Fruit fly (Drosophila melanogaster) whole organism, embryonic: ENCODE data around the gene apolpp.

ENCODE experiments used
- CG10267 ChIP-seq: fragments of 200-800 bp; sonication (Bioruptor generic); optimal IDR thresholded peaks from 2 replicates; lab custom pipeline; 2018; ENCODE audit warnings: missing biosample characterization, mild to moderate bottlenecking, missing genetic modification characterization, moderate library complexity
- CG10321 ChIP-seq: fragments of 200-800 bp; sonication (Bioruptor generic); IDR thresholded peaks from 2 replicates; pipeline ENCODE4 v1.3.6; 2022; ENCODE audit warnings: missing biosample characterization, missing genetic modification characterization
- CG13123 ChIP-seq: fragments of 200-800 bp; sonication (Bioruptor generic); optimal IDR thresholded peaks from 2 replicates; lab custom pipeline; 2016; ENCODE audit warnings: missing biosample characterization, missing genetic modification characterization
- CG14441 ChIP-seq: fragments of 200-800 bp; sonication (Bioruptor generic); IDR thresholded peaks from 2 replicates; pipeline ENCODE4 v1.3.6; 2022; ENCODE audit warnings: missing biosample characterization, missing genetic modification characterization
- CG1603 ChIP-seq: fragments of 200-800 bp; sonication (Bioruptor generic); optimal IDR thresholded peaks from 2 replicates; lab custom pipeline; 2019; ENCODE audit warnings: missing biosample characterization, mild to moderate bottlenecking, missing genetic modification characterization, moderate library complexity
- CG16813 ChIP-seq: fragments of 200-800 bp; sonication (Bioruptor generic); IDR thresholded peaks from 3 replicates; pipeline ENCODE4 v1.3.6; 2022; ENCODE audit warnings: missing biosample characterization, missing genetic modification characterization; ENCODE audit not compliant: partially characterized antibody
- CG16815 ChIP-seq: fragments of 200-800 bp; sonication (Bioruptor generic); optimal IDR thresholded peaks from 3 replicates; lab custom pipeline; 2017; ENCODE audit warnings: missing biosample characterization, mild to moderate bottlenecking, missing genetic modification characterization
- CG17802 ChIP-seq: fragments of 200-800 bp; sonication (Bioruptor generic); optimal IDR thresholded peaks from 2 replicates; lab custom pipeline; 2018; ENCODE audit warnings: missing biosample characterization, mild to moderate bottlenecking, missing genetic modification characterization, moderate library complexity
- CG2199 ChIP-seq: fragments of 200-800 bp; sonication (Bioruptor generic); IDR thresholded peaks from 3 replicates; pipeline ENCODE4 v1.3.6; 2022; ENCODE audit warnings: missing biosample characterization, missing genetic modification characterization
- CG30020 ChIP-seq: fragments of 200-800 bp; optimal IDR thresholded peaks from 2 replicates; lab custom pipeline; 2019; ENCODE audit warnings: missing biosample characterization, mild to moderate bottlenecking, missing genetic modification characterization, moderate library complexity
- CG30403 ChIP-seq: fragments of 200-800 bp; sonication (Bioruptor generic); optimal IDR thresholded peaks from 3 replicates; lab custom pipeline; 2016; ENCODE audit warnings: missing biosample characterization, missing genetic modification characterization
- CG33213 ChIP-seq: fragments of 200-800 bp; sonication (Bioruptor generic); optimal IDR thresholded peaks from 3 replicates; lab custom pipeline; 2016; ENCODE audit warnings: missing biosample characterization, missing genetic modification characterization
- CG33557 ChIP-seq: fragments of 200-800 bp; sonication (Bioruptor generic); optimal IDR thresholded peaks from 2 replicates; lab custom pipeline; 2019; ENCODE audit warnings: missing biosample characterization, mild to moderate bottlenecking, missing genetic modification characterization, moderate library complexity
- CG34376 ChIP-seq: fragments of 200-800 bp; sonication (Bioruptor generic); optimal IDR thresholded peaks from 2 replicates; lab custom pipeline; 2018; ENCODE audit warnings: missing biosample characterization, mild to moderate bottlenecking, missing genetic modification characterization
- CG4707 ChIP-seq: fragments of 200-800 bp; sonication (Bioruptor generic); optimal IDR thresholded peaks from 2 replicates; lab custom pipeline; 2018; ENCODE audit warnings: missing biosample characterization, mild to moderate bottlenecking, missing genetic modification characterization, moderate library complexity
- CG4730 ChIP-seq: fragments of 200-800 bp; sonication (Bioruptor generic); IDR thresholded peaks from 2 replicates; pipeline ENCODE4 v1.3.6; 2022; ENCODE audit warnings: missing biosample characterization, missing genetic modification characterization
- CG6254 ChIP-seq: fragments of 200-800 bp; sonication (Bioruptor generic); optimal IDR thresholded peaks from 3 replicates; lab custom pipeline; 2017; ENCODE audit warnings: mild to moderate bottlenecking, missing biosample characterization, missing genetic modification reagents, missing genetic modification characterization
- CG7372 ChIP-seq: fragments of 200-800 bp; sonication (Bioruptor generic); IDR thresholded peaks from 2 replicates; pipeline ENCODE4 v1.3.6; 2022; ENCODE audit warnings: missing biosample characterization, missing genetic modification characterization
- CG8290 ChIP-seq, 3 experiments: fragments of 200-800 bp; sonication (Bioruptor generic); optimal IDR thresholded peaks; 2 replicates each; lab custom pipeline; 2016 to 2019; ENCODE audit warnings: missing biosample characterization in 3 of 3, missing genetic modification characterization in 3 of 3, mild to moderate bottlenecking in 2 of 3, moderate library complexity in 1 of 3
- D19B ChIP-seq: fragments of 200-800 bp; sonication (Bioruptor generic); optimal IDR thresholded peaks from 2 replicates; lab custom pipeline; 2017; ENCODE audit warnings: missing biosample characterization, mild to moderate bottlenecking, missing genetic modification characterization
- Dll ChIP-seq: fragments of 200-800 bp; sonication (Bioruptor generic); IDR thresholded peaks from 4 replicates; pipeline ENCODE4 v1.3.6; 2022; ENCODE audit warnings: missing biosample characterization, missing genetic modification characterization; ENCODE audit not compliant: partially characterized antibody
- Ets97D ChIP-seq: fragments of 200-800 bp; sonication (Bioruptor generic); optimal IDR thresholded peaks from 3 replicates; lab custom pipeline; 2016; ENCODE audit warnings: missing biosample characterization, missing genetic modification characterization
- Gsc ChIP-seq: fragments of 200-800 bp; sonication (Bioruptor generic); IDR thresholded peaks from 2 replicates; pipeline ENCODE4 v1.3.6; 2022; ENCODE audit warnings: missing biosample characterization, missing genetic modification characterization
- Med ChIP-seq: fragments of 200-800 bp; sonication (Bioruptor generic); peaks from one replicate; lab custom pipeline; 2016; ENCODE audit warnings: missing biosample characterization, missing genetic modification characterization, mild to moderate bottlenecking, inconsistent platforms, moderate library complexity
- Mes4 ChIP-seq: fragments of 200-800 bp; sonication (Bioruptor generic); optimal IDR thresholded peaks from 2 replicates; lab custom pipeline; 2016; ENCODE audit warnings: missing biosample characterization, missing genetic modification characterization
- Mrtf ChIP-seq: fragments of 200-800 bp; sonication (Bioruptor generic); IDR thresholded peaks from 3 replicates; pipeline ENCODE4 v1.3.6; 2022; ENCODE audit warnings: missing biosample characterization, missing genetic modification characterization
- NC2α ChIP-seq: fragments of 200-800 bp; sonication (Bioruptor generic); optimal IDR thresholded peaks from 2 replicates; lab custom pipeline; 2016; ENCODE audit warnings: missing biosample characterization, missing genetic modification characterization
- Sin3A ChIP-seq: fragments of >200 bp; optimal IDR thresholded peaks from 2 replicates; lab custom pipeline; 2018
- Tbp ChIP-seq: fragments of >200 bp; optimal IDR thresholded peaks from 2 replicates; lab custom pipeline; 2018; ENCODE audit warnings: missing biosample characterization, missing genetic modification characterization
- Usf ChIP-seq: fragments of 200-800 bp; sonication (Bioruptor generic); optimal IDR thresholded peaks from 2 replicates; lab custom pipeline; 2017; ENCODE audit warnings: missing genotype, missing biosample characterization, missing genetic modification characterization
- abd-A ChIP-seq: fragments of 200-800 bp; sonication (Bioruptor generic); optimal IDR thresholded peaks from 3 replicates; lab custom pipeline; 2019; ENCODE audit warnings: missing biosample characterization, mild to moderate bottlenecking, missing genetic modification characterization, moderate library complexity
- amos ChIP-seq: fragments of 200-800 bp; sonication (Bioruptor generic); IDR thresholded peaks from 2 replicates; pipeline ENCODE4 v1.3.6; 2022; ENCODE audit warnings: missing biosample characterization, missing genetic modification characterization; ENCODE audit not compliant: partially characterized antibody
- bsh ChIP-seq, 2 experiments: fragments of 200-800 bp; sonication (Bioruptor generic); optimal IDR thresholded peaks; 2 replicates each; lab custom pipeline; 2017 to 2018; ENCODE audit warnings: mild to moderate bottlenecking in 2 of 2, missing biosample characterization in 2 of 2, missing genetic modification characterization in 2 of 2, moderate library complexity in 1 of 2
- btn ChIP-seq: fragments of 200-800 bp; sonication (Bioruptor generic); optimal IDR thresholded peaks from 2 replicates; lab custom pipeline; 2016; ENCODE audit warnings: missing biosample characterization, missing genetic modification characterization
- caup ChIP-seq: fragments of 200-800 bp; sonication (Bioruptor generic); optimal IDR thresholded peaks from 3 replicates; lab custom pipeline; 2017; ENCODE audit warnings: missing biosample characterization, mild to moderate bottlenecking, missing genetic modification characterization, moderate library complexity; ENCODE audit not compliant: severe bottlenecking
- chn ChIP-seq: fragments of 200-800 bp; sonication (Bioruptor generic); optimal IDR thresholded peaks from 2 replicates; lab custom pipeline; 2016; ENCODE audit warnings: missing biosample characterization, missing genetic modification characterization
- dimm ChIP-seq: fragments of 200-800 bp; sonication (Bioruptor generic); IDR thresholded peaks from 2 replicates; pipeline ENCODE4 v1.3.6; 2022; ENCODE audit warnings: missing biosample characterization, missing genetic modification characterization
- eve ChIP-seq, 2 experiments: fragments of >200 bp; optimal IDR thresholded peaks; 2 replicates each; lab custom pipeline; 2017; ENCODE audit warnings: missing biosample characterization in 2 of 2, missing genetic modification characterization in 2 of 2
- ewg ChIP-seq: fragments of 200-800 bp; sonication (Bioruptor generic); optimal IDR thresholded peaks from 3 replicates; lab custom pipeline; 2017; ENCODE audit warnings: mild to moderate bottlenecking, missing biosample characterization, missing genetic modification reagents, missing genetic modification characterization
- jumu ChIP-seq: fragments of 200-800 bp; sonication (Bioruptor generic); optimal IDR thresholded peaks from 3 replicates; lab custom pipeline; 2016; ENCODE audit warnings: missing biosample characterization, missing genetic modification characterization
- lilli ChIP-seq: fragments of 200-800 bp; sonication (Bioruptor generic); optimal IDR thresholded peaks from 3 replicates; lab custom pipeline; 2016; ENCODE audit warnings: missing biosample characterization, missing genetic modification characterization
- mld ChIP-seq: fragments of 200-800 bp; sonication (Bioruptor generic); IDR thresholded peaks from 3 replicates; pipeline ENCODE4 v1.3.6; 2022; ENCODE audit warnings: missing biosample characterization, missing genetic modification characterization; ENCODE audit not compliant: partially characterized antibody
- nerfin-1 ChIP-seq: fragments of 200-800 bp; sonication (Bioruptor generic); optimal IDR thresholded peaks from 3 replicates; lab custom pipeline; 2019; ENCODE audit warnings: missing biosample characterization, mild to moderate bottlenecking, missing genetic modification characterization, moderate library complexity
- rib ChIP-seq: fragments of 200-800 bp; sonication (Bioruptor generic); IDR thresholded peaks from 2 replicates; pipeline ENCODE4 v1.3.6; 2022; ENCODE audit warnings: missing biosample characterization, missing genetic modification characterization
- row ChIP-seq: fragments of 200-800 bp; sonication (Bioruptor generic); IDR thresholded peaks from 3 replicates; pipeline ENCODE4 v1.3.6; 2022; ENCODE audit warnings: missing biosample characterization, missing genetic modification characterization
- sim ChIP-seq: fragments of 200-800 bp; sonication (Bioruptor generic); IDR thresholded peaks from 2 replicates; pipeline ENCODE4 v1.3.6; 2022; ENCODE audit warnings: missing biosample characterization, missing genetic modification characterization
- sima ChIP-seq: fragments of 200-800 bp; sonication (Bioruptor generic); optimal IDR thresholded peaks from 2 replicates; lab custom pipeline; 2016; ENCODE audit warnings: missing biosample characterization, missing genetic modification characterization
- stwl ChIP-seq: fragments of 200-800 bp; sonication (Bioruptor generic); optimal IDR thresholded peaks from 3 replicates; lab custom pipeline; 2018; ENCODE audit warnings: missing biosample characterization, mild to moderate bottlenecking, missing genetic modification characterization, moderate library complexity
- tna ChIP-seq: fragments of 200-800 bp; sonication (Bioruptor generic); IDR thresholded peaks from 2 replicates; pipeline ENCODE4 v1.3.6; 2022; ENCODE audit warnings: missing biosample characterization, missing genetic modification characterization; ENCODE audit not compliant: partially characterized antibody

Gene apolpp

DNA sequence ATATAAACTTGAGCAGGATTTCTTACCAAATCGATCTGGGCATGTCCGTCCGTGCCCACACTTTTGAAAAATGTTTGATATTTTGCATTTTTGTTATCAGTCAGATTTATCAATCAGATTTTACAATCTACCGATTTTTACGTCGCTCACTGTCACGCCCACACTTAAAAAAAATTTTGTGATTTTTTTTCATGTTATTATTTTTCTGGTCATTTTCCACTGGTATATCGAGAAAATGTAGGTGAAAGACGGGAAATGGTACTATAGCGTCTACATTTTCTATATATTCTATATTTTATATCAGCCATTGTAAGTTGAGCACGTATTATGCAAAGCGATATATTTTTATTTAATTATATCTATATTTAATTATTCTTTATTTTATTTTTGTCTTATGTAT lies 3.5 kb downstream of the apolpp start (continued):
- TF ChIP-seq Ets97D (GFP tag; lab: Kevin White, UChicago) (no peak), Med (no peak), sim (GFP tag; lab: Robert Waterston, UW) (no peak), CG33213 (no peak), CG30403 (GFP tag; lab: Kevin White, UChicago) (peak; percentile 7), ewg (no peak), CG4707 (no peak), CG33557 (GFP tag; lab: Kevin White, UChicago) (no peak)

DNA sequence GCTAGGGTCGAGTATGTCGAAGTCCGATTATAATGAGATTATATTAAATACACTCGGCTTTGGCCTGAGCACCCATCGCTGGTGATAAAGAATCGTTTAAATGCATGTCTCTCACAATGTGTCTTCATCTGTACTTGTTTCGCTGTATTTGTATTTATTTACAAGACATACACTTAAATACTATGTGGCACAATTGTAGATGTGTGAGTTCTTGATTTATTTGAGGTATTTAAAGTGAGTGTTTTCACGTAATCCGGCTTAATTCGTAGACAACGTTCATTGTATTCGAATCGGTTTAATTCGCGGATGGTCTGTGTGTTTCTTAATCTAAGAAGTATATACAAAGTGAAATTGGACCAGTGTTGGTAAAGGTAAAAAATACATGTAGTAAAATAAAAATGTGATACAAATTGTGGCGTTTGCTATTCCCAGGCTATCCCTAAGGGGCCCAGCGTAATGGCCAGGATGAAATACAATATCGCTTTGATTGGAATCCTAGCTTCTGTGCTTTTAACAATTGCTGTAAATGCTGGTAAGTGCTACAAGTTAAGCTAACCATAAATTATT lies 4.0 kb downstream of the apolpp start, which contains the start of gene Zyx:
Zyx (minus strand) TSS at position 350 of the 567 bp plus-strand sequence.
- TF ChIP-seq CG14441 (GFP tag; lab: Robert Waterston, UW) = no peak
- TF ChIP-seq CG10321 (GFP tag; lab: Robert Waterston, UW) = no peak
- no peak for TF ChIP-seq caup (GFP tag; lab: Kevin White, UChicago)
- no peak for TF ChIP-seq rib (GFP tag; lab: Robert Waterston, UW)
- TF ChIP-seq CG13123 (GFP tag; lab: Kevin White, UChicago) = no peak
- TF ChIP-seq chn = no peak
- no peak; the same call in 2 of the 3 replicates for TF ChIP-seq row
- TF ChIP-seq CG1603 (tag; lab: Kevin White, UChicago) = peak; percentile 9
- no peak for TF ChIP-seq Gsc
- TF ChIP-seq tna (GFP tag; lab: Robert Waterston, UW) = no peak
- TF ChIP-seq stwl (tag; lab: Kevin White, UChicago) = peak; percentile 98
- peak; percentile 80 for TF ChIP-seq CG10267 (tag; lab: Kevin White, UChicago)
- TF ChIP-seq sima (GFP tag; lab: Kevin White, UChicago) = no peak
- TF ChIP-seq NC2α = no peak
- TF ChIP-seq Mes4 (GFP tag; lab: Kevin White, UChicago) = no peak
- no peak for TF ChIP-seq sim (GFP tag; lab: Robert Waterston, UW)
- TF ChIP-seq nerfin-1 (tag; lab: Kevin White, UChicago) = no peak
- TF ChIP-seq CG8290 (GFP tag; optimal IDR thresholded peaks at IDR 0.05; lab: Kevin White, UChicago) = peak; percentile 69
- TF ChIP-seq CG8290 (tag; optimal IDR thresholded peaks at IDR 0.05; lab: Kevin White, UChicago) = peak in 1 of 2 experiments; percentile 39
- no peak for TF ChIP-seq jumu
- TF ChIP-seq lilli (GFP tag; lab: Kevin White, UChicago) = peak; percentile 20
- TF ChIP-seq CG7372 (GFP tag; lab: Robert Waterston, UW) = no peak
- peak; percentile 71 for TF ChIP-seq CG34376 (GFP tag; lab: Kevin White, UChicago)
- TF ChIP-seq mld = no peak
- no peak for TF ChIP-seq CG16813 (GFP tag; lab: Robert Waterston, UW)
- no peak for TF ChIP-seq Sin3A (lab: Kevin White, UChicago)
- TF ChIP-seq Usf (GFP tag; lab: Kevin White, UChicago) = no peak
- 0 out of 4 replicates have a peak, but pooled peaks have one; percentile 28 for TF ChIP-seq Dll (GFP tag; lab: Robert Waterston, UW)
- TF ChIP-seq dimm (GFP tag; lab: Robert Waterston, UW) = no peak
- no peak for TF ChIP-seq Mrtf (GFP tag; lab: Robert Waterston, UW)
- no peak for TF ChIP-seq CG6254 (GFP tag; lab: Kevin White, UChicago)
- TF ChIP-seq bsh (GFP tag; optimal IDR thresholded peaks at IDR 0.05; lab: Kevin White, UChicago) = no peak
- peak; percentile 80 for TF ChIP-seq CG30020 (tag; lab: Kevin White, UChicago)
- TF ChIP-seq CG2199 (GFP tag; lab: Robert Waterston, UW) = peak; percentile 78; the same call in 2 of the 3 replicates
- TF ChIP-seq CG16815 (GFP tag; lab: Kevin White, UChicago) = no peak
- TF ChIP-seq CG17802 (tag; lab: Kevin White, UChicago) = peak; percentile 48
- TF ChIP-seq Tbp (GFP tag; lab: Kevin White, UChicago) = no peak
- peak in 1 of 2 experiments; percentile 20 for TF ChIP-seq eve (GFP tag; optimal IDR thresholded peaks at IDR 0.05; lab: Kevin White, UChicago)
- TF ChIP-seq amos (GFP tag; lab: Robert Waterston, UW) = no peak
- no peak for TF ChIP-seq CG4730 (GFP tag; lab: Robert Waterston, UW)
- no peak for TF ChIP-seq btn
- TF ChIP-seq abd-A (tag; lab: Kevin White, UChicago) = no peak
- TF ChIP-seq D19B = no peak
